Fruit fly (Drosophila melanogaster) whole organism, embryonic: ENCODE results near the gene Ist1.

Experiments used
- Abd-B ChIP-seq: fragments of 200-800 bp; sonication (Bioruptor generic); optimal IDR thresholded peaks from 2 replicates; lab custom pipeline; 2018; ENCODE audit warnings: missing biosample characterization, mild to moderate bottlenecking, missing genetic modification characterization, moderate library complexity
- Aef1 ChIP-seq: fragments of 200-800 bp; sonication (Bioruptor generic); IDR thresholded peaks from 3 replicates; pipeline ENCODE4 v1.3.6; 2022; ENCODE audit warnings: missing biosample characterization, missing genetic modification characterization
- CG11093 ChIP-seq: fragments of 200-800 bp; sonication (Bioruptor generic); IDR thresholded peaks from 3 replicates; pipeline ENCODE4 v1.3.6; 2022; ENCODE audit warnings: missing biosample characterization, missing genetic modification characterization
- CG11560 ChIP-seq: fragments of 200-800 bp; sonication (Bioruptor generic); IDR thresholded peaks from 3 replicates; pipeline ENCODE4 v1.3.6; 2022; ENCODE audit warnings: missing biosample characterization, missing genetic modification characterization
- CG12104 ChIP-seq: fragments of 200-800 bp; sonication (Bioruptor generic); optimal IDR thresholded peaks from 3 replicates; lab custom pipeline; 2016; ENCODE audit warnings: missing biosample characterization, missing genetic modification characterization
- CG14860 ChIP-seq: fragments of 200-800 bp; sonication (Bioruptor generic); IDR thresholded peaks from 3 replicates; pipeline ENCODE4 v1.3.6; 2022; ENCODE audit warnings: missing biosample characterization, missing genetic modification characterization; ENCODE audit not compliant: partially characterized antibody
- CG14965 ChIP-seq: fragments of 200-800 bp; sonication (Bioruptor generic); optimal IDR thresholded peaks from 2 replicates; lab custom pipeline; 2016; ENCODE audit warnings: missing biosample characterization, missing genetic modification characterization, borderline replicate concordance
- CG15011 ChIP-seq: fragments of 200-800 bp; sonication (Bioruptor generic); optimal IDR thresholded peaks from 3 replicates; lab custom pipeline; 2018; ENCODE audit warnings: missing biosample characterization, mild to moderate bottlenecking, missing genetic modification characterization
- CG16863 ChIP-seq: fragments of 200-800 bp; sonication (Bioruptor generic); optimal IDR thresholded peaks from 3 replicates; lab custom pipeline; 2016; ENCODE audit warnings: missing biosample characterization, missing genetic modification characterization
- CG17568 ChIP-seq: fragments of 200-800 bp; sonication (Bioruptor generic); optimal IDR thresholded peaks from 2 replicates; lab custom pipeline; 2018; ENCODE audit warnings: missing biosample characterization, mild to moderate bottlenecking, missing genetic modification characterization, moderate library complexity
- CG18262 ChIP-seq: fragments of 200-800 bp; optimal IDR thresholded peaks from 3 replicates; lab custom pipeline; 2019; ENCODE audit warnings: missing biosample characterization, mild to moderate bottlenecking, missing genetic modification characterization, moderate library complexity
- CG18619 ChIP-seq: fragments of 200-800 bp; sonication (Bioruptor generic); optimal IDR thresholded peaks from 3 replicates; lab custom pipeline; 2017; ENCODE audit warnings: missing biosample characterization, mild to moderate bottlenecking, missing genetic modification characterization
- CG30403 ChIP-seq: fragments of 200-800 bp; sonication (Bioruptor generic); optimal IDR thresholded peaks from 3 replicates; lab custom pipeline; 2016; ENCODE audit warnings: missing biosample characterization, missing genetic modification characterization
- CG3407 ChIP-seq: fragments of 200-800 bp; sonication (Bioruptor generic); optimal IDR thresholded peaks from 2 replicates; lab custom pipeline; 2018; ENCODE audit warnings: missing biosample characterization, mild to moderate bottlenecking, missing genetic modification characterization
- CG4820 ChIP-seq: fragments of 200-800 bp; sonication (Bioruptor generic); optimal IDR thresholded peaks from 3 replicates; lab custom pipeline; 2016; ENCODE audit warnings: missing biosample characterization, missing genetic modification characterization
- CG7357 ChIP-seq: fragments of 200-800 bp; sonication (Bioruptor generic); IDR thresholded peaks from 3 replicates; pipeline ENCODE4 v1.3.6; 2022; ENCODE audit warnings: missing biosample characterization, missing genetic modification characterization
- CG7372 ChIP-seq: fragments of 200-800 bp; sonication (Bioruptor generic); IDR thresholded peaks from 2 replicates; pipeline ENCODE4 v1.3.6; 2022; ENCODE audit warnings: missing biosample characterization, missing genetic modification characterization
- CG8089 ChIP-seq: fragments of 200-800 bp; sonication (Bioruptor generic); optimal IDR thresholded peaks from 3 replicates; lab custom pipeline; 2016; ENCODE audit warnings: missing biosample characterization, missing genetic modification characterization
- CG8359 ChIP-seq: fragments of 200-800 bp; sonication (Bioruptor generic); optimal IDR thresholded peaks from 2 replicates; lab custom pipeline; 2017; ENCODE audit warnings: missing biosample characterization, mild to moderate bottlenecking, missing genetic modification characterization, borderline replicate concordance
- CG9609 ChIP-seq: fragments of 200-800 bp; sonication (Bioruptor generic); optimal IDR thresholded peaks from 3 replicates; lab custom pipeline; 2016; ENCODE audit warnings: missing biosample characterization, missing genetic modification characterization
- Dfd ChIP-seq, 2 experiments: fragments of >200 bp; optimal IDR thresholded peaks; 2 replicates each; lab custom pipeline; 2017; ENCODE audit warnings: missing biosample characterization in 2 of 2, missing genetic modification characterization in 2 of 2
- Eip74EF ChIP-seq, 2 experiments: fragments of 200-800 bp in 1 of 2; fragments of >200 bp in 1 of 2; sonication (Bioruptor generic) in 1 of 2; optimal IDR thresholded peaks; 2 replicates each; lab custom pipeline; 2017 to 2019; ENCODE audit warnings: missing biosample characterization in 2 of 2, missing genetic modification characterization in 2 of 2, mild to moderate bottlenecking in 1 of 2, moderate library complexity in 1 of 2
- Gug ChIP-seq: fragments of 200-800 bp; sonication (Bioruptor generic); IDR thresholded peaks from 4 replicates; pipeline ENCODE4 v1.3.6; 2022; ENCODE audit warnings: missing biosample characterization, missing genetic modification characterization
- H15 ChIP-seq: fragments of 200-800 bp; sonication (Bioruptor generic); IDR thresholded peaks from 3 replicates; pipeline ENCODE4 v1.3.6; 2022; ENCODE audit warnings: missing biosample characterization, missing genetic modification characterization
- HLH54F ChIP-seq: fragments of 200-800 bp; sonication (Bioruptor generic); optimal IDR thresholded peaks from 3 replicates; lab custom pipeline; 2016; ENCODE audit warnings: missing biosample characterization, missing genetic modification characterization
- Lhr ChIP-seq: fragments of 200-800 bp; sonication (Bioruptor generic); optimal IDR thresholded peaks from 3 replicates; lab custom pipeline; 2017; ENCODE audit warnings: mild to moderate bottlenecking, missing biosample characterization, missing genetic modification reagents, missing genetic modification characterization
- Neu2 ChIP-seq: fragments of 200-800 bp; sonication (Bioruptor generic); optimal IDR thresholded peaks from 3 replicates; lab custom pipeline; 2016; ENCODE audit warnings: missing biosample characterization, missing genetic modification characterization, borderline replicate concordance
- Sry-δ ChIP-seq: fragments of 200-800 bp; sonication (Bioruptor generic); optimal IDR thresholded peaks from 2 replicates; lab custom pipeline; 2016; ENCODE audit warnings: missing biosample characterization, missing genetic modification characterization
- ash1 ChIP-seq: fragments of 200-800 bp; sonication (Bioruptor generic); optimal IDR thresholded peaks from 2 replicates; lab custom pipeline; 2018; ENCODE audit warnings: missing biosample characterization, mild to moderate bottlenecking, missing genetic modification characterization
- cas ChIP-seq: fragments of 200-800 bp; sonication (Bioruptor generic); IDR thresholded peaks from 2 replicates; pipeline ENCODE4 v1.3.6; 2022; ENCODE audit warnings: missing biosample characterization, missing genetic modification characterization
- chinmo ChIP-seq: fragments of 200-800 bp; sonication (Bioruptor generic); IDR thresholded peaks from 4 replicates; pipeline ENCODE4 v1.3.6; 2022; ENCODE audit warnings: missing biosample characterization, missing genetic modification characterization; ENCODE audit not compliant: partially characterized antibody
- dmrt99B ChIP-seq: fragments of 200-800 bp; sonication (Bioruptor generic); optimal IDR thresholded peaks from 2 replicates; lab custom pipeline; 2018; ENCODE audit warnings: missing biosample characterization, mild to moderate bottlenecking, missing genetic modification characterization, moderate library complexity
- emc ChIP-seq: fragments of 200-800 bp; sonication (Bioruptor generic); optimal IDR thresholded peaks from 2 replicates; lab custom pipeline; 2016; ENCODE audit warnings: missing biosample characterization, missing genetic modification characterization
- gce ChIP-seq: fragments of 200-800 bp; sonication (Bioruptor generic); IDR thresholded peaks from 3 replicates; pipeline ENCODE4 v1.3.6; 2022; ENCODE audit warnings: missing biosample characterization, missing genetic modification characterization
- hbn ChIP-seq: fragments of 200-800 bp; sonication (Bioruptor generic); IDR thresholded peaks from 2 replicates; pipeline ENCODE4 v1.3.6; 2022; ENCODE audit warnings: missing biosample characterization, missing genetic modification characterization; ENCODE audit not compliant: partially characterized antibody
- inv ChIP-seq: fragments of 200-800 bp; sonication (Bioruptor generic); IDR thresholded peaks from 2 replicates; pipeline ENCODE4 v1.3.6; 2022; ENCODE audit warnings: missing biosample characterization, missing genetic modification characterization; ENCODE audit not compliant: partially characterized antibody
- jumu ChIP-seq: fragments of 200-800 bp; sonication (Bioruptor generic); optimal IDR thresholded peaks from 3 replicates; lab custom pipeline; 2016; ENCODE audit warnings: missing biosample characterization, missing genetic modification characterization
- lmd ChIP-seq: fragments of 200-800 bp; sonication (Bioruptor generic); IDR thresholded peaks from 2 replicates; pipeline ENCODE4 v1.3.6; 2022; ENCODE audit warnings: missing biosample characterization, missing genetic modification characterization
- lov ChIP-seq, 2 experiments: fragments of 200-800 bp in 1 of 2; fragments of >200 bp in 1 of 2; sonication (Bioruptor generic) in 1 of 2; IDR thresholded peaks in 1 of 2; optimal IDR thresholded peaks in 1 of 2; 2 replicates in 1 of 2; 3 replicates in 1 of 2; pipeline versions ENCODE4 v1.3.6 to Lab custom; 2017 to 2022; ENCODE audit warnings: missing biosample characterization in 1 of 2, missing genetic modification characterization in 1 of 2
- nerfin-1 ChIP-seq: fragments of 200-800 bp; sonication (Bioruptor generic); optimal IDR thresholded peaks from 3 replicates; lab custom pipeline; 2019; ENCODE audit warnings: missing biosample characterization, mild to moderate bottlenecking, missing genetic modification characterization, moderate library complexity
- pan ChIP-seq, 4 experiments: fragments of >200 bp in 3 of 4; fragments of 200-800 bp in 1 of 4; sonication (Bioruptor generic) in 1 of 4; optimal IDR thresholded peaks in 3 of 4; IDR thresholded peaks in 1 of 4; 2 replicates each; pipeline versions ENCODE4 v1.3.6 to Lab custom; 2017 to 2022; ENCODE audit warnings: missing biosample characterization in 2 of 4, missing genetic modification characterization in 2 of 4, mixed read lengths in 1 of 4
- psq ChIP-seq: fragments of 200-800 bp; sonication (Bioruptor generic); optimal IDR thresholded peaks from 2 replicates; lab custom pipeline; 2017; ENCODE audit warnings: missing biosample characterization, missing genetic modification characterization
- sc ChIP-seq, 3 experiments: fragments of >200 bp in 2 of 3; fragments of 200-800 bp in 1 of 3; sonication (Bioruptor generic) in 1 of 3; optimal IDR thresholded peaks; 2 replicates in 2 of 3; 3 replicates in 1 of 3; lab custom pipeline; 2017; ENCODE audit warnings: mild to moderate bottlenecking in 1 of 3, missing biosample characterization in 1 of 3, missing genetic modification characterization in 1 of 3, missing genetic modification reagents in 1 of 3
- schlank ChIP-seq: fragments of 200-800 bp; sonication (Bioruptor generic); optimal IDR thresholded peaks from 2 replicates; lab custom pipeline; 2018; ENCODE audit warnings: missing biosample characterization, mild to moderate bottlenecking, missing genetic modification characterization
- slbo ChIP-seq: fragments of 200-800 bp; sonication (Bioruptor generic); IDR thresholded peaks from 2 replicates; pipeline ENCODE4 v1.3.6; 2022; ENCODE audit warnings: missing biosample characterization, missing genetic modification characterization
- tup ChIP-seq: fragments of 200-800 bp; sonication (Bioruptor generic); optimal IDR thresholded peaks from 2 replicates; lab custom pipeline; 2016; ENCODE audit warnings: missing biosample characterization, mild to moderate bottlenecking, missing genetic modification characterization, moderate library complexity
- wor ChIP-seq: fragments of 200-800 bp; sonication (Bioruptor generic); IDR thresholded peaks from 2 replicates; pipeline ENCODE4 v1.3.6; 2022; ENCODE audit warnings: missing biosample characterization, missing genetic modification characterization

The Ist1 gene

DNA sequence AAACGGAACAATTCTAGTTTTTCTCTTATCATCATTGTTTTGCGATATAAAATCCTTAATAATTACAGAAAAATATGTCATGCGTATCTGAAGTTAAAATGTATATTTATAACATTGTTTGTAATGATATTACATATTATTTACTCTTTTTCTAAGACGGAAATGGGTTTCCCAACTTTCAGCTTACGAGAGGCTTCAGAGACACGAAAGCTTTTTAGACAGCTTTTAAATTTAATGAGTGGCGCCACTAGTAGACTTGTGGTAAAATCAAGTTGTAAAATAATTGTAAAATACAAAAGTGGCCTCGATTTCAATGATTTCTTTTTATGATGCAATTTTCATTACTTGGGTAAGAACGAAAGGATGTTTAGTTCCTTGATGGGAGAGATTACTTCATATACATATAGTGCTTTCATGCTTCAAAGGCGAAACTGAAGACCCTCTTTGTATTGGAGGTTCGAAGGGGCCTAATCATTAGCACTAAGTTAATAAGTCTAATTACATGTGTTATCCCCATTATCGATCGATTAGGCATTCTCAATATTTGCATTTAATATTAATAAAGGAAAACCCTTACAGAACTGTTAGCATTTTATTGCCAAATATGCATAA, 47.2 kb downstream of the Ist1 start (continued):
- TF ChIP-seq CG8359 (GFP tag; lab: Kevin White, UChicago) (peak; percentile 72), dmrt99B (tag; lab: Kevin White, UChicago) (peak; percentile 67), hbn (GFP tag; lab: Robert Waterston, UW) (no peak), CG15011 (GFP tag; lab: Kevin White, UChicago) (peak; percentile 87), Dfd (GFP tag; optimal IDR thresholded peaks at IDR 0.05; lab: Kevin White, UChicago) (no peak), HLH54F (GFP tag; lab: Kevin White, UChicago) (peak; percentile 60), CG7372 (GFP tag; lab: Robert Waterston, UW) (peak; percentile 79), CG18262 (peak; percentile 36), CG18619 (GFP tag; lab: Kevin White, UChicago) (peak; percentile 90), chinmo (GFP tag; lab: Robert Waterston, UW) (no peak), CG4820 (GFP tag; lab: Kevin White, UChicago) (peak; percentile 76), CG14860 (GFP tag; lab: Robert Waterston, UW) (no peak), Sry-δ (GFP tag; lab: Kevin White, UChicago) (peak; percentile 13), CG17568 (peak; percentile 92), inv (GFP tag; lab: Robert Waterston, UW) (no peak), CG3407 (GFP tag; lab: Kevin White, UChicago) (peak; percentile 88), lmd (GFP tag; lab: Robert Waterston, UW) (peak; percentile 58; the same call in 1 of the 2 replicates), CG11093 (peak; percentile 25; the same call in 2 of the 3 replicates), CG30403 (peak; percentile 83), slbo (peak; percentile 90), jumu (GFP tag; lab: Kevin White, UChicago) (peak; percentile 39), tup (GFP tag; lab: Kevin White, UChicago) (no peak), Abd-B (GFP tag; lab: Kevin White, UChicago) (peak; percentile 92), CG12104 (peak; percentile 93), schlank (tag; lab: Kevin White, UChicago) (peak; percentile 92), CG14965 (GFP tag; lab: Kevin White, UChicago) (peak; percentile 34), CG7357 (GFP tag; lab: Robert Waterston, UW) (no peak), gce (GFP tag; lab: Robert Waterston, UW) (peak; percentile 83; the same call in 2 of the 3 replicates), lov (optimal IDR thresholded peaks at IDR 0.05; lab: Kevin White, UChicago) (no peak), lov (GFP tag; IDR thresholded peaks at IDR 0.05; lab: Robert Waterston, UW) (peak; percentile 91), Eip74EF (GFP tag; optimal IDR thresholded peaks at IDR 0.05; lab: Kevin White, UChicago) (peak in 1 of 2 experiments; percentile 80), H15 (GFP tag; lab: Robert Waterston, UW) (peak; percentile 89), Lhr (GFP tag; lab: Kevin White, UChicago) (peak; percentile 59), Gug (GFP tag; lab: Robert Waterston, UW) (peak; percentile 85), sc (optimal IDR thresholded peaks at IDR 0.05; lab: Kevin White, UChicago) (no peak), sc (GFP tag; optimal IDR thresholded peaks at IDR 0.05; lab: Kevin White, UChicago) (peak; percentile 56), CG16863 (GFP tag; lab: Kevin White, UChicago) (peak; percentile 58), psq (GFP tag; lab: Kevin White, UChicago) (peak; percentile 24), CG11560 (tag; lab: Robert Waterston, UW) (no peak), CG8089 (GFP tag; lab: Kevin White, UChicago) (peak; percentile 51), wor (GFP tag; lab: Robert Waterston, UW) (0 out of 2 replicates have a peak, but pooled peaks have one; percentile 12), ash1 (peak; percentile 93), Aef1 (peak; percentile 70), Neu2 (GFP tag; lab: Kevin White, UChicago) (no peak), emc (peak; percentile 87), cas (peak; percentile 49; the same call in 1 of the 2 replicates), CG9609 (GFP tag; lab: Kevin White, UChicago) (peak; percentile 26), nerfin-1 (tag; lab: Kevin White, UChicago) (peak; percentile 84), pan (optimal IDR thresholded peaks at IDR 0.05; lab: Kevin White, UChicago) (no peak), pan (GFP tag; optimal IDR thresholded peaks at IDR 0.05 in 1 of 2, IDR thresholded peaks at IDR 0.05 in 1 of 2) (peak in 1 of 2 experiments; percentile 94)
